Fruit fly (Drosophila melanogaster): ENCODE data around the gene CG5282.

CG5282 gene

DNA sequence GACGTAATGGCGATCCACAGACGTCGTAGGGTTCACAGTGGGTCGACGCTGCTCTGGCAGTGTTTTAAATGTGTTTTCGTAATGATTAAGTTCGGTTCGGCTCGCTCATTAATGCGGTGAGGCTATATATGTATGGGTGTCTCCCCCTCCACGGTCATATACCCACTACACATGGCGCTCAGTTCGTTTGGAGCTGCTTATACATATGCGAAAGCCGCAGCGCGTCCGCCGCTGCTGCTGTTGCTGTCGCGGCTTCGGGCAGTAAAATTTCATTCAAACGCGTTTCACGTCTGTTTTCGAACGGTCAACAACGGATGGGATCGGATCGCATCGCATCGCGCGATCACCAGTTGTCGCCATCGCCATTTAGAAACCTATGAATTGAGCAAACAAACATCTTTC lies 39.9 kb downstream of the CG5282 start (continued):
- TF ChIP-seq Dek (tag; optimal IDR thresholded peaks at IDR 0.05) (peak; percentile 13), CG12155 (GFP tag; optimal IDR thresholded peaks at IDR 0.05) (no peak), Med (GFP tag) (peak; percentile 72), Opbp (GFP tag; IDR thresholded peaks at IDR 0.05; ENCODE audit: partially characterized antibody) (no peak), Deaf1 (tag; optimal IDR thresholded peaks at IDR 0.05) (peak; percentile 41), CG6765 (GFP tag; optimal IDR thresholded peaks at IDR 0.05) (peak; percentile 22), CG34376 (GFP tag; optimal IDR thresholded peaks at IDR 0.05) (peak; percentile 31), Rfx (GFP tag; IDR thresholded peaks at IDR 0.05) (0 out of 2 replicates have a peak, but pooled peaks have one; percentile 27), cg (GFP tag; optimal IDR thresholded peaks at IDR 0.05) (peak; percentile 53), psq (GFP tag; optimal IDR thresholded peaks at IDR 0.05) (no peak), abd-A (tag; optimal IDR thresholded peaks at IDR 0.05) (peak; percentile 75), CG8290 (GFP tag; optimal IDR thresholded peaks at IDR 0.05) (no peak), CG8290 (tag; optimal IDR thresholded peaks at IDR 0.05) (peak in 1 of 2 experiments; percentile 34), B-H2 (GFP tag; optimal IDR thresholded peaks at IDR 0.05) (peak; percentile 51), CG13287 (GFP tag; IDR thresholded peaks at IDR 0.05; ENCODE audit: partially characterized antibody) (peak; percentile 26; the same call in 1 of the 2 replicates), pnt (GFP tag; optimal IDR thresholded peaks at IDR 0.05) (no peak), CG9609 (GFP tag; optimal IDR thresholded peaks at IDR 0.05) (no peak), CG12769 (tag; optimal IDR thresholded peaks at IDR 0.05) (peak; percentile 81), cwo (GFP tag; optimal IDR thresholded peaks at IDR 0.05) (peak; percentile 16), CG3065 (GFP tag; optimal IDR thresholded peaks at IDR 0.05) (no peak)

DNA sequence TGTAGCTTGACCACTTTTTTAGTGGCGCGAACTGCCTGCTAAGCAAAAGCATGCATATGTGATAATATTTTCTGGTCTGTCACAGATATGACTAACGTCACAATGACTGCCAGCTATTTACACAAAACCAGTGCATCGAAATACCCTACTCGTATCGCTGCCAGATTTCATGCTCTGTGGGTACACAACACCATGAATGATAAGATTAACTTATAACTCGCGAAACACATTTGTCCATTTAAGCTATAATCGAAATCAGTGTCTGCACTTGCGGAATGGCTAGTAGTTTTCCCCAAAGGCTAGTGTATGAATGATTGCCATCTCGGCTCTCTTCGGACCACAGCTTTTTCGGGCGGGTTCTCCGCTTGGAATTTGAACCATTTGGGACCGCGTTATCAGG lies 40.5 kb downstream of the CG5282 start:
- no peak for TF ChIP-seq CG31365 (tag; optimal IDR thresholded peaks at IDR 0.05)
- TF ChIP-seq danr (GFP tag; IDR thresholded peaks at IDR 0.05) = no peak
- TF ChIP-seq D19A (tag; optimal IDR thresholded peaks at IDR 0.05) = peak; percentile 47
- TF ChIP-seq her (GFP tag; optimal IDR thresholded peaks at IDR 0.05) = no peak
- TF ChIP-seq Myb (GFP tag; optimal IDR thresholded peaks at IDR 0.05) = no peak
- TF ChIP-seq CG1529 (GFP tag; optimal IDR thresholded peaks at IDR 0.05) = no peak
- TF ChIP-seq inv (GFP tag; IDR thresholded peaks at IDR 0.05; ENCODE audit: partially characterized antibody) = no peak
- no peak for TF ChIP-seq ato (GFP tag; IDR thresholded peaks at IDR 0.05; ENCODE audit: partially characterized antibody)
- no peak for TF ChIP-seq CG10321 (GFP tag; IDR thresholded peaks at IDR 0.05)
- no peak for TF ChIP-seq abd-A (tag; optimal IDR thresholded peaks at IDR 0.05)
- no peak for TF ChIP-seq CG2202 (tag; optimal IDR thresholded peaks at IDR 0.05)
- no peak for TF ChIP-seq Hr78 (GFP tag; optimal IDR thresholded peaks at IDR 0.05)
- peak; percentile 77 for TF ChIP-seq mirr (GFP tag; optimal IDR thresholded peaks at IDR 0.05)
- TF ChIP-seq trem (tag; optimal IDR thresholded peaks at IDR 0.05) = no peak
- TF ChIP-seq CG6854 (GFP tag; optimal IDR thresholded peaks at IDR 0.05) = no peak
- no peak for TF ChIP-seq nerfin-1 (tag; optimal IDR thresholded peaks at IDR 0.05)
- no peak for TF ChIP-seq ham (GFP tag; IDR thresholded peaks at IDR 0.05)
- TF ChIP-seq CG6272 (GFP tag; IDR thresholded peaks at IDR 0.05) = no peak
- TF ChIP-seq CG12219 (GFP tag; optimal IDR thresholded peaks at IDR 0.05) = no peak
- peak; percentile 24; the same call in 1 of the 3 replicates for TF ChIP-seq ci (GFP tag; IDR thresholded peaks at IDR 0.05)
- no peak for TF ChIP-seq CG11695 (GFP tag; IDR thresholded peaks at IDR 0.05)
- TF ChIP-seq psq (GFP tag; optimal IDR thresholded peaks at IDR 0.05) = no peak
- TF ChIP-seq CG2889 (GFP tag; IDR thresholded peaks at IDR 0.05) = no peak
- no peak for TF ChIP-seq sim (GFP tag; IDR thresholded peaks at IDR 0.05)
- no peak for TF ChIP-seq dan (GFP tag; IDR thresholded peaks at IDR 0.05)
- TF ChIP-seq CG10209 (GFP tag; optimal IDR thresholded peaks at IDR 0.05) = no peak
- no peak for TF ChIP-seq gt (GFP tag; IDR thresholded peaks at IDR 0.05)
- TF ChIP-seq az2 (GFP tag; optimal IDR thresholded peaks at IDR 0.05) = no peak
- TF ChIP-seq CG1233 (GFP tag; optimal IDR thresholded peaks at IDR 0.05) = no peak
- TF ChIP-seq sens-2 (GFP tag; IDR thresholded peaks at IDR 0.05) = peak; percentile 85
- TF ChIP-seq CG17612 (GFP tag; IDR thresholded peaks at IDR 0.05) = no peak
- no peak for TF ChIP-seq Rfx (GFP tag; IDR thresholded peaks at IDR 0.05)
- TF ChIP-seq CrebB (tag; optimal IDR thresholded peaks at IDR 0.05) = peak; percentile 17
- 0 out of 2 replicates have a peak, but pooled peaks have one; percentile 24 for TF ChIP-seq chm (GFP tag; IDR thresholded peaks at IDR 0.05)

Data from whole organism, embryonic.